Fruit fly (Drosophila melanogaster) whole organism, embryonic: ENCODE data around the gene CG18281.
A peak's percentile ranks its signal among the peaks of the same experiment; 100 is the strongest.

ENCODE experiments used
- CG10462 ChIP-seq: fragments of 200-800 bp; sonication (Bioruptor generic); optimal IDR thresholded peaks from 2 replicates; lab custom pipeline; 2016; ENCODE audit warnings: missing biosample characterization, missing genetic modification characterization
- CG12071 ChIP-seq: fragments of 200-800 bp; sonication (Bioruptor generic); optimal IDR thresholded peaks from 3 replicates; lab custom pipeline; 2018; ENCODE audit warnings: missing biosample characterization, mild to moderate bottlenecking, missing genetic modification characterization
- CG12942 ChIP-seq: fragments of 200-800 bp; sonication (Bioruptor generic); optimal IDR thresholded peaks from 3 replicates; lab custom pipeline; 2016; ENCODE audit warnings: missing biosample characterization, missing genetic modification characterization
- CG13123 ChIP-seq: fragments of 200-800 bp; sonication (Bioruptor generic); optimal IDR thresholded peaks from 2 replicates; lab custom pipeline; 2016; ENCODE audit warnings: missing biosample characterization, missing genetic modification characterization
- CG15514 ChIP-seq: fragments of 200-800 bp; sonication (Bioruptor generic); optimal IDR thresholded peaks from 3 replicates; lab custom pipeline; 2017; ENCODE audit warnings: missing biosample characterization, missing genetic modification characterization, mild to moderate bottlenecking, moderate library complexity, missing genetic modification reagents
- CG18011 ChIP-seq: fragments of 200-800 bp; sonication (Bioruptor generic); optimal IDR thresholded peaks from 2 replicates; lab custom pipeline; 2017; ENCODE audit warnings: missing biosample characterization, missing genetic modification characterization, mild to moderate bottlenecking, moderate library complexity, missing genotype
- CG18262 ChIP-seq: fragments of 200-800 bp; optimal IDR thresholded peaks from 3 replicates; lab custom pipeline; 2019; ENCODE audit warnings: missing biosample characterization, mild to moderate bottlenecking, missing genetic modification characterization, moderate library complexity
- CG2116 ChIP-seq: fragments of 200-800 bp; sonication (Bioruptor generic); optimal IDR thresholded peaks from 3 replicates; lab custom pipeline; 2018; ENCODE audit warnings: missing biosample characterization, mild to moderate bottlenecking, missing genetic modification characterization
- CG30020 ChIP-seq: fragments of 200-800 bp; optimal IDR thresholded peaks from 2 replicates; lab custom pipeline; 2019; ENCODE audit warnings: missing biosample characterization, mild to moderate bottlenecking, missing genetic modification characterization, moderate library complexity
- CG30403 ChIP-seq: fragments of 200-800 bp; sonication (Bioruptor generic); optimal IDR thresholded peaks from 3 replicates; lab custom pipeline; 2016; ENCODE audit warnings: missing biosample characterization, missing genetic modification characterization
- CG33213 ChIP-seq: fragments of 200-800 bp; sonication (Bioruptor generic); optimal IDR thresholded peaks from 3 replicates; lab custom pipeline; 2016; ENCODE audit warnings: missing biosample characterization, missing genetic modification characterization
- CG4424 ChIP-seq: fragments of 200-800 bp; sonication (Bioruptor generic); optimal IDR thresholded peaks from 3 replicates; lab custom pipeline; 2016; ENCODE audit warnings: missing biosample characterization, missing genetic modification characterization
- CG6813 ChIP-seq: fragments of 200-800 bp; sonication (Bioruptor generic); optimal IDR thresholded peaks from 2 replicates; lab custom pipeline; 2017; ENCODE audit warnings: missing biosample characterization, missing genetic modification characterization, mild to moderate bottlenecking, moderate library complexity, missing genetic modification reagents
- CG7556 ChIP-seq: fragments of 200-800 bp; sonication (Bioruptor generic); optimal IDR thresholded peaks from 2 replicates; lab custom pipeline; 2017; ENCODE audit warnings: missing biosample characterization, mild to moderate bottlenecking, missing genetic modification characterization
- CG7839 ChIP-seq: fragments of 200-800 bp; sonication (Bioruptor generic); optimal IDR thresholded peaks from 3 replicates; lab custom pipeline; 2018; ENCODE audit warnings: missing biosample characterization, mild to moderate bottlenecking, missing genetic modification characterization, moderate library complexity
- CG8290 ChIP-seq, 3 experiments: fragments of 200-800 bp; sonication (Bioruptor generic); optimal IDR thresholded peaks; 2 replicates each; lab custom pipeline; 2016 to 2019; ENCODE audit warnings: missing biosample characterization in 3 of 3, missing genetic modification characterization in 3 of 3, mild to moderate bottlenecking in 2 of 3, moderate library complexity in 1 of 3
- CG9437 ChIP-seq: fragments of 200-800 bp; sonication (Bioruptor generic); optimal IDR thresholded peaks from 2 replicates; lab custom pipeline; 2018; ENCODE audit warnings: missing biosample characterization, mild to moderate bottlenecking, missing genetic modification characterization
- CG9797 ChIP-seq: fragments of 200-800 bp; sonication (Bioruptor generic); optimal IDR thresholded peaks from 3 replicates; lab custom pipeline; 2018; ENCODE audit warnings: missing biosample characterization, mild to moderate bottlenecking, missing genetic modification characterization
- CkIIα-i1 ChIP-seq: fragments of 200-800 bp; sonication (Bioruptor generic); IDR thresholded peaks from 2 replicates; pipeline ENCODE4 v1.3.6; 2022; ENCODE audit warnings: missing biosample characterization, missing genetic modification characterization
- CoRest ChIP-seq: fragments of 200-800 bp; sonication (Bioruptor generic); optimal IDR thresholded peaks from 3 replicates; lab custom pipeline; 2018; ENCODE audit warnings: missing biosample characterization, mild to moderate bottlenecking, missing genetic modification characterization, moderate library complexity
- D19B ChIP-seq: fragments of 200-800 bp; sonication (Bioruptor generic); optimal IDR thresholded peaks from 2 replicates; lab custom pipeline; 2017; ENCODE audit warnings: missing biosample characterization, mild to moderate bottlenecking, missing genetic modification characterization
- Dfd ChIP-seq, 2 experiments: fragments of >200 bp; optimal IDR thresholded peaks; 2 replicates each; lab custom pipeline; 2017; ENCODE audit warnings: missing biosample characterization in 2 of 2, missing genetic modification characterization in 2 of 2
- E2f2 ChIP-seq: fragments of 200-800 bp; sonication (Bioruptor generic); IDR thresholded peaks from 2 replicates; pipeline ENCODE4 v1.3.6; 2022; ENCODE audit warnings: missing biosample characterization, missing genetic modification characterization
- Ets65A ChIP-seq: fragments of 200-800 bp; sonication (Bioruptor generic); peaks from one replicate; lab custom pipeline; 2016; ENCODE audit warnings: missing biosample characterization, missing genetic modification characterization
- H2.0 ChIP-seq: fragments of 200-800 bp; sonication (Bioruptor generic); IDR thresholded peaks from 2 replicates; pipeline ENCODE4 v1.3.6; 2022; ENCODE audit warnings: missing biosample characterization, missing genetic modification characterization
- Kr ChIP-seq: fragments of 200-800 bp; sonication (Bioruptor generic); optimal IDR thresholded peaks from 2 replicates; lab custom pipeline; 2017; ENCODE audit warnings: missing biosample characterization, mild to moderate bottlenecking, missing genetic modification characterization
- MBD-R2 ChIP-seq: fragments of 200-800 bp; sonication (Bioruptor generic); IDR thresholded peaks from 2 replicates; pipeline ENCODE4 v1.3.6; 2022; ENCODE audit warnings: missing biosample characterization, missing genetic modification characterization
- NC2β ChIP-seq: fragments of 200-800 bp; sonication (Bioruptor generic); optimal IDR thresholded peaks from 2 replicates; lab custom pipeline; 2016; ENCODE audit warnings: missing biosample characterization, missing genetic modification characterization
- Nf-YC ChIP-seq: fragments of 200-800 bp; optimal IDR thresholded peaks from 3 replicates; lab custom pipeline; 2019; ENCODE audit warnings: missing biosample characterization, mild to moderate bottlenecking, missing genetic modification characterization, moderate library complexity
- Pdp1 ChIP-seq, 2 experiments: fragments of 200-800 bp; sonication (Bioruptor generic); optimal IDR thresholded peaks; 3 replicates each; lab custom pipeline; 2016; ENCODE audit warnings: missing biosample characterization in 2 of 2, missing genetic modification characterization in 2 of 2, mild to moderate bottlenecking in 1 of 2, moderate library complexity in 1 of 2
- Side ChIP-seq: fragments of 200-800 bp; sonication (Bioruptor generic); optimal IDR thresholded peaks from 2 replicates; lab custom pipeline; 2016; ENCODE audit warnings: missing biosample characterization, missing genetic modification characterization
- Sin3A ChIP-seq: fragments of >200 bp; optimal IDR thresholded peaks from 2 replicates; lab custom pipeline; 2018
- Ssrp ChIP-seq: fragments of 200-800 bp; sonication (Bioruptor generic); optimal IDR thresholded peaks from 2 replicates; lab custom pipeline; 2018; ENCODE audit warnings: missing biosample characterization, mild to moderate bottlenecking, missing genetic modification characterization, moderate library complexity
- cas ChIP-seq: fragments of 200-800 bp; sonication (Bioruptor generic); IDR thresholded peaks from 2 replicates; pipeline ENCODE4 v1.3.6; 2022; ENCODE audit warnings: missing biosample characterization, missing genetic modification characterization
- crol ChIP-seq: fragments of 200-800 bp; sonication (Bioruptor generic); IDR thresholded peaks from 2 replicates; pipeline ENCODE4 v1.3.6; 2022; ENCODE audit warnings: missing biosample characterization, missing genetic modification characterization
- dan ChIP-seq: fragments of 200-800 bp; sonication (Bioruptor generic); IDR thresholded peaks from 2 replicates; pipeline ENCODE4 v1.3.6; 2022; ENCODE audit warnings: missing biosample characterization, missing genetic modification characterization
- dmrt11E ChIP-seq: fragments of 200-800 bp; sonication (Bioruptor generic); optimal IDR thresholded peaks from 3 replicates; lab custom pipeline; 2018; ENCODE audit warnings: missing biosample characterization, mild to moderate bottlenecking, missing genetic modification characterization, moderate library complexity
- dpn ChIP-seq, 2 experiments: fragments of 200-800 bp; sonication (Bioruptor generic); optimal IDR thresholded peaks; 3 replicates each; lab custom pipeline; 2016; ENCODE audit warnings: missing biosample characterization in 2 of 2, missing genetic modification characterization in 2 of 2
- gcm2 ChIP-seq: fragments of 200-800 bp; sonication (Bioruptor generic); optimal IDR thresholded peaks from 2 replicates; lab custom pipeline; 2016; ENCODE audit warnings: missing biosample characterization, missing genetic modification characterization
- hth ChIP-seq: fragments of >200 bp; optimal IDR thresholded peaks from 2 replicates; lab custom pipeline; 2017; ENCODE audit warnings: inconsistent platforms
- kah ChIP-seq: fragments of 200-800 bp; sonication (Bioruptor generic); optimal IDR thresholded peaks from 2 replicates; lab custom pipeline; 2018; ENCODE audit warnings: missing biosample characterization, mild to moderate bottlenecking, missing genetic modification characterization
- kay ChIP-seq: fragments of 200-800 bp; sonication (Bioruptor generic); optimal IDR thresholded peaks from 2 replicates; lab custom pipeline; 2016; ENCODE audit warnings: missing biosample characterization, missing genetic modification characterization
- lola ChIP-seq, 3 experiments: fragments of >200 bp in 2 of 3; fragments of 200-800 bp in 1 of 3; sonication (Bioruptor generic) in 1 of 3; optimal IDR thresholded peaks; 2 replicates each; lab custom pipeline; 2017 to 2019; ENCODE audit warnings: missing biosample characterization in 3 of 3, missing genetic modification characterization in 3 of 3, mild to moderate bottlenecking in 1 of 3, moderate library complexity in 1 of 3
- row ChIP-seq: fragments of 200-800 bp; sonication (Bioruptor generic); IDR thresholded peaks from 3 replicates; pipeline ENCODE4 v1.3.6; 2022; ENCODE audit warnings: missing biosample characterization, missing genetic modification characterization
- run ChIP-seq: fragments of 200-800 bp; sonication (Bioruptor generic); optimal IDR thresholded peaks from 3 replicates; lab custom pipeline; 2018; ENCODE audit warnings: missing biosample characterization, mild to moderate bottlenecking, missing genetic modification characterization
- scrt ChIP-seq: fragments of 200-800 bp; sonication (Bioruptor generic); optimal IDR thresholded peaks from 2 replicates; lab custom pipeline; 2018; ENCODE audit warnings: missing biosample characterization, mild to moderate bottlenecking, missing genetic modification characterization, moderate library complexity
- sd ChIP-seq: fragments of 200-800 bp; sonication (Bioruptor generic); optimal IDR thresholded peaks from 3 replicates; lab custom pipeline; 2018; ENCODE audit warnings: missing biosample characterization, mild to moderate bottlenecking, missing genetic modification characterization, moderate library complexity
- so ChIP-seq: fragments of 200-800 bp; sonication (Bioruptor generic); IDR thresholded peaks from 3 replicates; pipeline ENCODE4 v1.3.6; 2022; ENCODE audit warnings: missing biosample characterization, missing genetic modification characterization
- stwl ChIP-seq: fragments of 200-800 bp; sonication (Bioruptor generic); optimal IDR thresholded peaks from 3 replicates; lab custom pipeline; 2018; ENCODE audit warnings: missing biosample characterization, mild to moderate bottlenecking, missing genetic modification characterization, moderate library complexity
- trem ChIP-seq: fragments of 200-800 bp; optimal IDR thresholded peaks from 3 replicates; lab custom pipeline; 2019; ENCODE audit warnings: missing biosample characterization, mild to moderate bottlenecking, missing genetic modification characterization, moderate library complexity
- zfh1 ChIP-seq: fragments of 200-800 bp; sonication (Bioruptor generic); IDR thresholded peaks from 3 replicates; pipeline ENCODE4 v1.3.6; 2022; ENCODE audit warnings: missing biosample characterization, missing genetic modification characterization

The CG18281 gene

DNA sequence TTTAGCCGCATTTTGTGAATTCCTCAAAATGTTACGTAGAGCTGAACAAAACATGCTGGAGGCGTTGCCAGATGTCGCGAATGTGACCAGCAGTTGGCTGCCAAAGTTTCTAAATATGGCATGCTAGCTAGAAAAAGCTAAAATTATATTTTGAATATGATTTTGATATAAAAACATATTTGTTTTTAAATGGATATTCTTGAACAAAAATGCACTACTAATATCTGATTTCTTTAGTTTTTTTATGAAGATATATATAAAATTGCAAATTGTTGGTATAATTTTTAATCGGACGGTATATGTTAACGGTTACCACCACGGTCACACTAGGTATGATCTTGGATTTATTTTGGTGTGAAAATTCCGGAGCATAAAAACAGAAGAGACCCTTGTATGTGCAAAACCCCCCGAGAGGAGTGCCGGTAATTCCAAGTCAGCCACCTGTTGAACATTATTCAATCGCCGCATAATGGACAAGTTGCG, 21.1 kb downstream of the CG18281 start, which contains the start of the genes mTerf3 and CG5104 (continued):
- TF ChIP-seq kay (GFP tag; lab: Kevin White, UChicago) (no peak), Side (GFP tag; lab: Kevin White, UChicago) (no peak), Kr (no peak), H2.0 (no peak), NC2β (GFP tag; lab: Kevin White, UChicago) (no peak), Sin3A (lab: Kevin White, UChicago) (peak; percentile 33), CG12071 (GFP tag; lab: Kevin White, UChicago) (no peak), CG4424 (GFP tag; lab: Kevin White, UChicago) (peak; percentile 3), CG7556 (GFP tag; lab: Kevin White, UChicago) (no peak), CG7839 (tag; lab: Kevin White, UChicago) (no peak), hth (lab: Kevin White, UChicago) (no peak), stwl (peak; percentile 73), so (no peak), E2f2 (GFP tag; lab: Robert Waterston, UW) (peak; percentile 24), CG30020 (peak; percentile 56), D19B (no peak), Pdp1 (GFP tag; optimal IDR thresholded peaks at IDR 0.05; lab: Kevin White, UChicago) (peak in 1 of 2 experiments; percentile 82), dpn (GFP tag; optimal IDR thresholded peaks at IDR 0.05; lab: Kevin White, UChicago) (peak in 1 of 2 experiments; percentile 30), CG15514 (GFP tag; lab: Kevin White, UChicago) (peak; percentile 50), Ssrp (tag; lab: Kevin White, UChicago) (peak; percentile 7), CG33213 (no peak), lola (GFP tag; optimal IDR thresholded peaks at IDR 0.05; lab: Kevin White, UChicago) (peak in 1 of 3 experiments; percentile 34), dmrt11E (peak; percentile 14), CG12942 (GFP tag; lab: Kevin White, UChicago) (peak; percentile 18), zfh1 (GFP tag; lab: Robert Waterston, UW) (peak; percentile 30; the same call in 1 of the 3 replicates), trem (tag; lab: Kevin White, UChicago) (peak; percentile 57), MBD-R2 (peak; percentile 53; the same call in 1 of the 2 replicates), CoRest (peak; percentile 46), CG2116 (GFP tag; lab: Kevin White, UChicago) (peak; percentile 42), row (GFP tag; lab: Robert Waterston, UW) (peak; percentile 78), CG9797 (GFP tag; lab: Kevin White, UChicago) (peak; percentile 78), CG18011 (GFP tag; lab: Kevin White, UChicago) (no peak), CG8290 (GFP tag; optimal IDR thresholded peaks at IDR 0.05; lab: Kevin White, UChicago) (peak; percentile 40), CG8290 (tag; optimal IDR thresholded peaks at IDR 0.05; lab: Kevin White, UChicago) (no peak), CG6813 (GFP tag; lab: Kevin White, UChicago) (no peak), gcm2 (GFP tag; lab: Kevin White, UChicago) (no peak), CG13123 (GFP tag; lab: Kevin White, UChicago) (no peak), dan (GFP tag; lab: Robert Waterston, UW) (no peak), crol (no peak), scrt (no peak), cas (GFP tag; lab: Robert Waterston, UW) (no peak), Dfd (GFP tag; optimal IDR thresholded peaks at IDR 0.05; lab: Kevin White, UChicago) (no peak), run (tag; lab: Kevin White, UChicago) (no peak), CkIIα-i1 (GFP tag; lab: Robert Waterston, UW) (no peak), CG9437 (peak; percentile 92), Nf-YC (tag; lab: Kevin White, UChicago) (peak; percentile 46), Ets65A (GFP tag; lab: Kevin White, UChicago) (peak; percentile 69), CG18262 (tag; lab: Kevin White, UChicago) (peak; percentile 19), CG10462 (GFP tag; lab: Kevin White, UChicago) (no peak), sd (tag; lab: Kevin White, UChicago) (peak; percentile 86), CG30403 (GFP tag; lab: Kevin White, UChicago) (peak; percentile 49), kah (GFP tag; lab: Kevin White, UChicago) (peak; percentile 77)
